Fruit fly (Drosophila melanogaster): ENCODE results near the gene CG13312.

Gene CG13312

dm6 chr3L:8853382-8853781, 46.4 kb upstream of the CG13312 start (continued):
- TF ChIP-seq inv (GFP tag; IDR thresholded peaks at IDR 0.05; ENCODE audit: partially characterized antibody) (no peak), CG17359 (tag; optimal IDR thresholded peaks at IDR 0.05) (peak; percentile 34), pros (GFP tag; optimal IDR thresholded peaks at IDR 0.05) (no peak), Gsc (GFP tag; IDR thresholded peaks at IDR 0.05) (no peak), CG12155 (GFP tag; optimal IDR thresholded peaks at IDR 0.05) (no peak), CG12104 (GFP tag; optimal IDR thresholded peaks at IDR 0.05) (no peak), ttk (GFP tag; IDR thresholded peaks at IDR 0.05) (peak; percentile 9; the same call in 1 of the 2 replicates), lov (optimal IDR thresholded peaks at IDR 0.05) (no peak), lov (GFP tag; IDR thresholded peaks at IDR 0.05) (no peak), CG9797 (GFP tag; optimal IDR thresholded peaks at IDR 0.05) (no peak), odd (GFP tag; optimal IDR thresholded peaks at IDR 0.05) (no peak), HmgD (GFP tag; optimal IDR thresholded peaks at IDR 0.05) (no peak), CG4707 (GFP tag; optimal IDR thresholded peaks at IDR 0.05) (no peak), ewg (GFP tag; optimal IDR thresholded peaks at IDR 0.05) (no peak), CG4404 (GFP tag; IDR thresholded peaks at IDR 0.05) (no peak), gro (GFP tag; optimal IDR thresholded peaks at IDR 0.05) (no peak), Spps (tag; optimal IDR thresholded peaks at IDR 0.05) (no peak), CG1024 (GFP tag; IDR thresholded peaks at IDR 0.05) (no peak), Dp (GFP tag; optimal IDR thresholded peaks at IDR 0.05) (no peak), CG16815 (GFP tag; optimal IDR thresholded peaks at IDR 0.05) (no peak), Ets97D (GFP tag; optimal IDR thresholded peaks at IDR 0.05) (peak; percentile 24), Lpt (GFP tag; optimal IDR thresholded peaks at IDR 0.05) (no peak), CG18764 (GFP tag; optimal IDR thresholded peaks at IDR 0.05) (no peak), chif (GFP tag; optimal IDR thresholded peaks at IDR 0.05) (no peak), ara (GFP tag; IDR thresholded peaks at IDR 0.05) (no peak), CG3995 (GFP tag; optimal IDR thresholded peaks at IDR 0.05) (no peak), CG8290 (GFP tag; optimal IDR thresholded peaks at IDR 0.05) (no peak), CG8290 (tag; optimal IDR thresholded peaks at IDR 0.05) (peak in 1 of 2 experiments; percentile 25), gfzf (GFP tag; optimal IDR thresholded peaks at IDR 0.05) (no peak), CG17802 (tag; optimal IDR thresholded peaks at IDR 0.05) (no peak), lola (GFP tag; optimal IDR thresholded peaks at IDR 0.05) (no peak), knrl (GFP tag; IDR thresholded peaks at IDR 0.05; ENCODE audit: partially characterized antibody) (no peak), TFAM (GFP tag; optimal IDR thresholded peaks at IDR 0.05) (no peak), wdn (GFP tag; IDR thresholded peaks at IDR 0.05) (no peak), CG3065 (GFP tag; optimal IDR thresholded peaks at IDR 0.05) (no peak), tap (tag; optimal IDR thresholded peaks at IDR 0.05) (no peak), CG34376 (GFP tag; optimal IDR thresholded peaks at IDR 0.05) (no peak), eyg (GFP tag; optimal IDR thresholded peaks at IDR 0.05) (no peak), CG18262 (tag; optimal IDR thresholded peaks at IDR 0.05) (no peak), CG1603 (tag; optimal IDR thresholded peaks at IDR 0.05) (peak; percentile 36), Hand (GFP tag; optimal IDR thresholded peaks at IDR 0.05) (no peak), CG6689 (GFP tag; IDR thresholded peaks at IDR 0.05) (no peak), dysf (GFP tag; IDR thresholded peaks at IDR 0.05) (no peak), Hmr (GFP tag; optimal IDR thresholded peaks at IDR 0.05) (no peak), Dip2 (GFP tag; IDR thresholded peaks at IDR 0.05) (no peak), jumu (GFP tag; optimal IDR thresholded peaks at IDR 0.05) (no peak), CG31441 (GFP tag; IDR thresholded peaks at IDR 0.05) (0 out of 2 replicates have a peak, but pooled peaks have one; percentile 13), CG14441 (GFP tag; IDR thresholded peaks at IDR 0.05) (no peak; the same call in 1 of the 2 replicates), slbo (GFP tag; IDR thresholded peaks at IDR 0.05) (peak; percentile 22; the same call in 1 of the 2 replicates), Myb (GFP tag; optimal IDR thresholded peaks at IDR 0.05) (no peak), CG42726 (GFP tag; IDR thresholded peaks at IDR 0.05; ENCODE audit: partially characterized antibody) (no peak), CG13624 (GFP tag; optimal IDR thresholded peaks at IDR 0.05) (no peak)
